Fruit fly (Drosophila melanogaster) whole organism, adult: ENCODE results near the gene goe.
A peak's percentile ranks its signal among the peaks of the same experiment; 100 is the strongest.

Experiments used
- CG11617 ChIP-seq: fragments of 200-800 bp; sonication (Bioruptor generic); optimal IDR thresholded peaks from 2 replicates; lab custom pipeline; 2017; ENCODE audit warnings: mild to moderate bottlenecking, missing biosample characterization, missing genetic modification reagents, missing genetic modification characterization
- CG12768 ChIP-seq: fragments of 200-800 bp; sonication (Bioruptor generic); optimal IDR thresholded peaks from 2 replicates; lab custom pipeline; 2017; ENCODE audit warnings: missing biosample characterization, missing genetic modification characterization, mild to moderate bottlenecking, moderate library complexity, missing genetic modification reagents
- CG14711 ChIP-seq: fragments of 200-800 bp; sonication (Bioruptor generic); optimal IDR thresholded peaks from 2 replicates; lab custom pipeline; 2018; ENCODE audit warnings: missing biosample characterization, mild to moderate bottlenecking, missing genetic modification characterization, moderate library complexity
- CG1620 ChIP-seq: fragments of 200-800 bp; sonication (Bioruptor generic); optimal IDR thresholded peaks from 2 replicates; lab custom pipeline; 2016; ENCODE audit warnings: missing biosample characterization, missing genetic modification characterization
- CG33017 ChIP-seq: fragments of 200-800 bp; sonication (Bioruptor generic); optimal IDR thresholded peaks from 2 replicates; lab custom pipeline; 2018; ENCODE audit warnings: missing biosample characterization, mild to moderate bottlenecking, missing genetic modification characterization, moderate library complexity
- CG7045 ChIP-seq: fragments of 200-800 bp; sonication (Bioruptor generic); optimal IDR thresholded peaks from 2 replicates; lab custom pipeline; 2017; ENCODE audit warnings: missing biosample characterization, mild to moderate bottlenecking, missing genetic modification characterization
- Clk ChIP-seq: fragments of 200-800 bp; sonication (Bioruptor generic); optimal IDR thresholded peaks from 2 replicates; lab custom pipeline; 2017; ENCODE audit warnings: missing biosample characterization, missing genetic modification characterization
- Crg-1 ChIP-seq: fragments of 200-800 bp; sonication (Bioruptor generic); optimal IDR thresholded peaks from 2 replicates; lab custom pipeline; 2016; ENCODE audit warnings: missing biosample characterization, missing genetic modification characterization
- Hr96 ChIP-seq: fragments of 200-800 bp; sonication (Bioruptor generic); optimal IDR thresholded peaks from 2 replicates; lab custom pipeline; 2016; ENCODE audit warnings: missing biosample characterization, missing genetic modification characterization
- Mnt ChIP-seq: fragments of 200-800 bp; sonication (Bioruptor generic); optimal IDR thresholded peaks from 2 replicates; lab custom pipeline; 2016; ENCODE audit warnings: missing biosample characterization, mild to moderate bottlenecking, missing genetic modification characterization
- bab1 ChIP-seq: fragments of 200-800 bp; sonication (Bioruptor generic); optimal IDR thresholded peaks from 3 replicates; lab custom pipeline; 2019; ENCODE audit warnings: missing biosample characterization, mild to moderate bottlenecking, missing genetic modification characterization, moderate library complexity
- cic ChIP-seq: fragments of 200-800 bp; sonication (Bioruptor generic); optimal IDR thresholded peaks from 2 replicates; lab custom pipeline; 2017; ENCODE audit warnings: missing biosample characterization, mild to moderate bottlenecking, missing genetic modification characterization, moderate library complexity
- kay ChIP-seq: fragments of 200-800 bp; sonication (Bioruptor generic); peaks from one replicate; lab custom pipeline; 2016; ENCODE audit warnings: missing biosample characterization, missing genetic modification characterization, borderline replicate concordance
- pad ChIP-seq: fragments of 200-800 bp; sonication (Bioruptor generic); optimal IDR thresholded peaks from 3 replicates; lab custom pipeline; 2017; ENCODE audit warnings: missing biosample characterization, missing genetic modification characterization, mild to moderate bottlenecking, moderate library complexity, missing genetic modification reagents

DNA sequence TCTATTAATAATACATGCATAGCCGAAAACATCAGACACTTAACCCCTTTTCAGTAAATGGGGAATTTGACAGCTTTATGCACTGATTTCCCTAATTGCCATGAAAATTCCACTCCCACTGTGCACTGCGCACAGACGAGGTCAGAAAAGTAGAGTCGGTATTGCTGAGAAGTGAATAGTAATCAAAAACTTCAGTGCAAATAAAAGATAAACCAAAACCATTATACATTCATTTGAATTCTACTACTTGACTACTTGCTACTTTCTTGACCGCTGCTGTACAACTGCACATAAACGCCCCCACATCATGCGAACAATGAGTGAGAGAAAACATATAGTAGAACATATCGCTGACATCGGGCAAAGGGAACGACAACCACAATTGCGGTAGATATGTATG lies 60.3 kb downstream of the goe start:
- no peak for TF ChIP-seq CG11617
- no peak for TF ChIP-seq CG1620
- TF ChIP-seq CG14711, result peak; percentile 71
- no peak for TF ChIP-seq kay (GFP tag; lab: Kevin White, UChicago)
- TF ChIP-seq pad (GFP tag; lab: Kevin White, UChicago), result peak; percentile 22
- peak; percentile 66 for TF ChIP-seq bab1 (GFP tag; lab: Kevin White, UChicago)
- no peak for TF ChIP-seq Crg-1 (GFP tag; lab: Kevin White, UChicago)
- TF ChIP-seq cic (GFP tag; lab: Kevin White, UChicago), result no peak
- TF ChIP-seq CG33017 (tag; lab: Kevin White, UChicago), result peak; percentile 61
- peak; percentile 64 for TF ChIP-seq CG7045 (GFP tag; lab: Kevin White, UChicago)
- peak; percentile 42 for TF ChIP-seq CG12768
- TF ChIP-seq Hr96, result no peak
- no peak for TF ChIP-seq Mnt (GFP tag; lab: Kevin White, UChicago)
- TF ChIP-seq Clk, result peak; percentile 19
